Fruit fly (Drosophila melanogaster) whole organism, embryonic: ENCODE measurements around the gene CG31287.
A peak's percentile ranks its signal among the peaks of the same experiment; 100 is the strongest.

ENCODE experiments used
- B-H2 ChIP-seq: fragments of 200-800 bp; sonication (Bioruptor generic); optimal IDR thresholded peaks from 2 replicates; lab custom pipeline; 2018; ENCODE audit warnings: missing biosample characterization, mild to moderate bottlenecking, missing genetic modification characterization
- CG11723 ChIP-seq: fragments of 200-800 bp; sonication (Bioruptor generic); optimal IDR thresholded peaks from 2 replicates; lab custom pipeline; 2017; ENCODE audit warnings: missing biosample characterization, mild to moderate bottlenecking, missing genetic modification characterization
- CG12219 ChIP-seq: fragments of 200-800 bp; sonication (Bioruptor generic); optimal IDR thresholded peaks from 3 replicates; lab custom pipeline; 2018; ENCODE audit warnings: missing biosample characterization, mild to moderate bottlenecking, missing genetic modification characterization
- CG15514 ChIP-seq: fragments of 200-800 bp; sonication (Bioruptor generic); optimal IDR thresholded peaks from 3 replicates; lab custom pipeline; 2017; ENCODE audit warnings: missing biosample characterization, missing genetic modification characterization, mild to moderate bottlenecking, moderate library complexity, missing genetic modification reagents
- CG16779 ChIP-seq: fragments of 200-800 bp; sonication (Bioruptor generic); IDR thresholded peaks from 2 replicates; pipeline ENCODE4 v1.3.6; 2022; ENCODE audit warnings: missing biosample characterization, missing genetic modification characterization
- CG17328 ChIP-seq: fragments of 200-800 bp; sonication (Bioruptor generic); IDR thresholded peaks from 2 replicates; pipeline ENCODE4 v1.3.6; 2022; ENCODE audit warnings: missing biosample characterization, missing genetic modification characterization
- CG18599 ChIP-seq: fragments of 200-800 bp; sonication (Bioruptor generic); optimal IDR thresholded peaks from 3 replicates; lab custom pipeline; 2017; ENCODE audit warnings: missing biosample characterization, missing genetic modification characterization, mild to moderate bottlenecking, moderate library complexity, missing genetic modification reagents
- CG2199 ChIP-seq: fragments of 200-800 bp; sonication (Bioruptor generic); IDR thresholded peaks from 3 replicates; pipeline ENCODE4 v1.3.6; 2022; ENCODE audit warnings: missing biosample characterization, missing genetic modification characterization
- CG3281 ChIP-seq: fragments of 200-800 bp; sonication (Bioruptor generic); optimal IDR thresholded peaks from 3 replicates; lab custom pipeline; 2017; ENCODE audit warnings: missing biosample characterization, mild to moderate bottlenecking, missing genetic modification characterization
- CG4424 ChIP-seq: fragments of 200-800 bp; sonication (Bioruptor generic); optimal IDR thresholded peaks from 3 replicates; lab custom pipeline; 2016; ENCODE audit warnings: missing biosample characterization, missing genetic modification characterization
- CG7786 ChIP-seq: fragments of 200-800 bp; sonication (Bioruptor generic); optimal IDR thresholded peaks from 2 replicates; lab custom pipeline; 2016; ENCODE audit warnings: missing biosample characterization, missing genetic modification characterization
- CG8089 ChIP-seq: fragments of 200-800 bp; sonication (Bioruptor generic); optimal IDR thresholded peaks from 3 replicates; lab custom pipeline; 2016; ENCODE audit warnings: missing biosample characterization, missing genetic modification characterization
- CHES-1-like ChIP-seq: fragments of 200-800 bp; sonication (Bioruptor generic); optimal IDR thresholded peaks from 2 replicates; lab custom pipeline; 2016; ENCODE audit warnings: missing biosample characterization, missing genetic modification characterization
- CrebB ChIP-seq: fragments of 200-800 bp; sonication (Bioruptor generic); optimal IDR thresholded peaks from 3 replicates; lab custom pipeline; 2018; ENCODE audit warnings: missing biosample characterization, mild to moderate bottlenecking, missing genetic modification characterization
- Dbx ChIP-seq: fragments of 200-800 bp; sonication (Bioruptor generic); IDR thresholded peaks from 3 replicates; pipeline ENCODE4 v1.3.6; 2022; ENCODE audit warnings: missing biosample characterization, missing genetic modification characterization
- HLH3B ChIP-seq: fragments of 200-800 bp; sonication (Bioruptor generic); IDR thresholded peaks from 2 replicates; pipeline ENCODE4 v1.3.6; 2022; ENCODE audit warnings: missing biosample characterization, missing genetic modification characterization
- Hand ChIP-seq: fragments of 200-800 bp; sonication (Bioruptor generic); optimal IDR thresholded peaks from 2 replicates; lab custom pipeline; 2017; ENCODE audit warnings: mild to moderate bottlenecking, missing biosample characterization, missing genetic modification reagents, missing genetic modification characterization
- Jarid2 ChIP-seq: fragments of 200-800 bp; sonication (Bioruptor generic); optimal IDR thresholded peaks from 3 replicates; lab custom pipeline; 2017; ENCODE audit warnings: mild to moderate bottlenecking, missing biosample characterization, missing genetic modification reagents, missing genetic modification characterization
- MTF-1 ChIP-seq: fragments of 200-800 bp; sonication (Bioruptor generic); optimal IDR thresholded peaks from 2 replicates; lab custom pipeline; 2018; ENCODE audit warnings: missing biosample characterization, mild to moderate bottlenecking, missing genetic modification characterization, borderline replicate concordance
- Med ChIP-seq: fragments of 200-800 bp; sonication (Bioruptor generic); peaks from one replicate; lab custom pipeline; 2016; ENCODE audit warnings: missing biosample characterization, missing genetic modification characterization, mild to moderate bottlenecking, inconsistent platforms, moderate library complexity
- NFAT ChIP-seq: fragments of 200-800 bp; sonication (Bioruptor generic); IDR thresholded peaks from 2 replicates; pipeline ENCODE4 v1.3.6; 2022; ENCODE audit warnings: missing biosample characterization, missing genetic modification characterization
- Opbp ChIP-seq: fragments of 200-800 bp; sonication (Bioruptor generic); IDR thresholded peaks from 3 replicates; pipeline ENCODE4 v1.3.6; 2022; ENCODE audit warnings: missing biosample characterization, missing genetic modification characterization; ENCODE audit not compliant: partially characterized antibody
- Ptx1 ChIP-seq: fragments of 200-800 bp; sonication (Bioruptor generic); IDR thresholded peaks from 2 replicates; pipeline ENCODE4 v1.3.6; 2022; ENCODE audit warnings: missing biosample characterization, missing genetic modification characterization
- bab2 ChIP-seq: fragments of 200-800 bp; sonication (Bioruptor generic); optimal IDR thresholded peaks from 2 replicates; lab custom pipeline; 2016; ENCODE audit warnings: missing biosample characterization, missing genetic modification characterization
- emc ChIP-seq: fragments of 200-800 bp; sonication (Bioruptor generic); optimal IDR thresholded peaks from 2 replicates; lab custom pipeline; 2016; ENCODE audit warnings: missing biosample characterization, missing genetic modification characterization
- fd64A ChIP-seq: fragments of 200-800 bp; sonication (Bioruptor generic); optimal IDR thresholded peaks from 3 replicates; lab custom pipeline; 2018; ENCODE audit warnings: missing biosample characterization, mild to moderate bottlenecking, missing genetic modification characterization
- gce ChIP-seq: fragments of 200-800 bp; sonication (Bioruptor generic); IDR thresholded peaks from 3 replicates; pipeline ENCODE4 v1.3.6; 2022; ENCODE audit warnings: missing biosample characterization, missing genetic modification characterization
- gcm ChIP-seq: fragments of 200-800 bp; sonication (Bioruptor generic); optimal IDR thresholded peaks from 2 replicates; lab custom pipeline; 2019; ENCODE audit warnings: missing biosample characterization, mild to moderate bottlenecking, missing genetic modification characterization, moderate library complexity
- ham ChIP-seq: fragments of 200-800 bp; sonication (Bioruptor generic); IDR thresholded peaks from 2 replicates; pipeline ENCODE4 v1.3.6; 2022; ENCODE audit warnings: missing biosample characterization, missing genetic modification characterization
- hkb ChIP-seq, 2 experiments: fragments of 200-800 bp in 1 of 2; fragments of >200 bp in 1 of 2; sonication (Bioruptor generic) in 1 of 2; IDR thresholded peaks in 1 of 2; optimal IDR thresholded peaks in 1 of 2; 2 replicates each; pipeline versions ENCODE4 v1.3.6 to Lab custom; 2017 to 2022; ENCODE audit warnings: missing biosample characterization in 1 of 2, missing genetic modification characterization in 1 of 2
- jigr1 ChIP-seq: fragments of 200-800 bp; sonication (Bioruptor generic); IDR thresholded peaks from 3 replicates; pipeline ENCODE4 v1.3.6; 2022; ENCODE audit warnings: missing biosample characterization, missing genetic modification characterization
- lola ChIP-seq, 3 experiments: fragments of >200 bp in 2 of 3; fragments of 200-800 bp in 1 of 3; sonication (Bioruptor generic) in 1 of 3; optimal IDR thresholded peaks; 2 replicates each; lab custom pipeline; 2017 to 2019; ENCODE audit warnings: missing biosample characterization in 3 of 3, missing genetic modification characterization in 3 of 3, mild to moderate bottlenecking in 1 of 3, moderate library complexity in 1 of 3
- lov ChIP-seq, 2 experiments: fragments of 200-800 bp in 1 of 2; fragments of >200 bp in 1 of 2; sonication (Bioruptor generic) in 1 of 2; IDR thresholded peaks in 1 of 2; optimal IDR thresholded peaks in 1 of 2; 2 replicates in 1 of 2; 3 replicates in 1 of 2; pipeline versions ENCODE4 v1.3.6 to Lab custom; 2017 to 2022; ENCODE audit warnings: missing biosample characterization in 1 of 2, missing genetic modification characterization in 1 of 2
- nmo ChIP-seq: fragments of 200-800 bp; sonication (Bioruptor generic); optimal IDR thresholded peaks from 2 replicates; lab custom pipeline; 2018; ENCODE audit warnings: missing biosample characterization, mild to moderate bottlenecking, missing genetic modification characterization, moderate library complexity
- salm ChIP-seq: fragments of 200-800 bp; sonication (Bioruptor generic); optimal IDR thresholded peaks from 2 replicates; lab custom pipeline; 2018; ENCODE audit warnings: missing biosample characterization, mild to moderate bottlenecking, missing genetic modification characterization
- seq ChIP-seq: fragments of 200-800 bp; sonication (Bioruptor generic); IDR thresholded peaks from 2 replicates; pipeline ENCODE4 v1.3.6; 2022; ENCODE audit warnings: missing biosample characterization, missing genetic modification characterization
- stc ChIP-seq: fragments of 200-800 bp; sonication (Bioruptor generic); IDR thresholded peaks from 2 replicates; pipeline ENCODE4 v1.3.6; 2022; ENCODE audit warnings: missing biosample characterization, missing genetic modification characterization
- tgo ChIP-seq: fragments of 200-800 bp; sonication (Bioruptor generic); IDR thresholded peaks from 3 replicates; pipeline ENCODE4 v1.3.6; 2022; ENCODE audit warnings: missing biosample characterization, missing genetic modification characterization
- tio ChIP-seq: fragments of 200-800 bp; sonication (Bioruptor generic); optimal IDR thresholded peaks from 2 replicates; lab custom pipeline; 2017; ENCODE audit warnings: missing biosample characterization, missing genetic modification characterization, inconsistent platforms
- tup ChIP-seq: fragments of 200-800 bp; sonication (Bioruptor generic); optimal IDR thresholded peaks from 2 replicates; lab custom pipeline; 2016; ENCODE audit warnings: missing biosample characterization, mild to moderate bottlenecking, missing genetic modification characterization, moderate library complexity
- tx ChIP-seq: fragments of 200-800 bp; sonication (Bioruptor generic); optimal IDR thresholded peaks from 2 replicates; lab custom pipeline; 2016; ENCODE audit warnings: missing biosample characterization, missing genetic modification characterization
- unc-4 ChIP-seq: fragments of 200-800 bp; sonication (Bioruptor generic); IDR thresholded peaks from 2 replicates; pipeline ENCODE4 v1.3.6; 2022; ENCODE audit warnings: missing biosample characterization, missing genetic modification characterization; ENCODE audit not compliant: partially characterized antibody
- vnd ChIP-seq: fragments of 200-800 bp; sonication (Bioruptor generic); IDR thresholded peaks from 3 replicates; pipeline ENCODE4 v1.3.6; 2022; ENCODE audit warnings: missing biosample characterization, missing genetic modification characterization; ENCODE audit not compliant: partially characterized antibody
- vvl ChIP-seq: fragments of 200-800 bp; sonication (Bioruptor generic); IDR thresholded peaks from 2 replicates; pipeline ENCODE4 v1.3.6; 2022; ENCODE audit warnings: missing biosample characterization, missing genetic modification characterization
- wek ChIP-seq: fragments of 200-800 bp; sonication (Bioruptor generic); optimal IDR thresholded peaks from 3 replicates; lab custom pipeline; 2018; ENCODE audit warnings: missing biosample characterization, mild to moderate bottlenecking, missing genetic modification characterization, moderate library complexity
- z ChIP-seq: fragments of 200-800 bp; sonication (Bioruptor generic); IDR thresholded peaks from 3 replicates; pipeline ENCODE4 v1.3.6; 2022; ENCODE audit warnings: missing biosample characterization, missing genetic modification characterization
- zfh1 ChIP-seq: fragments of 200-800 bp; sonication (Bioruptor generic); IDR thresholded peaks from 3 replicates; pipeline ENCODE4 v1.3.6; 2022; ENCODE audit warnings: missing biosample characterization, missing genetic modification characterization

Gene CG31287

dm6 chr3R:16205155-16205778, 2.1 kb downstream of the CG31287 start, which contains the start of gene mtSSB (continued):
- TF ChIP-seq CG12219 (GFP tag; lab: Kevin White, UChicago) (peak; percentile 65), vnd (peak; percentile 99), Hand (GFP tag; lab: Kevin White, UChicago) (no peak), tio (peak; percentile 66), NFAT (GFP tag; lab: Robert Waterston, UW) (peak; percentile 99), CG17328 (peak; percentile 93), gcm (GFP tag; lab: Kevin White, UChicago) (peak; percentile 60), tx (GFP tag; lab: Kevin White, UChicago) (peak; percentile 77), z (GFP tag; lab: Robert Waterston, UW) (peak; percentile 62; the same call in 1 of the 3 replicates), tgo (peak; percentile 88), emc (peak; percentile 56), Jarid2 (GFP tag; lab: Kevin White, UChicago) (peak; percentile 62), CG11723 (peak; percentile 51)

DNA sequence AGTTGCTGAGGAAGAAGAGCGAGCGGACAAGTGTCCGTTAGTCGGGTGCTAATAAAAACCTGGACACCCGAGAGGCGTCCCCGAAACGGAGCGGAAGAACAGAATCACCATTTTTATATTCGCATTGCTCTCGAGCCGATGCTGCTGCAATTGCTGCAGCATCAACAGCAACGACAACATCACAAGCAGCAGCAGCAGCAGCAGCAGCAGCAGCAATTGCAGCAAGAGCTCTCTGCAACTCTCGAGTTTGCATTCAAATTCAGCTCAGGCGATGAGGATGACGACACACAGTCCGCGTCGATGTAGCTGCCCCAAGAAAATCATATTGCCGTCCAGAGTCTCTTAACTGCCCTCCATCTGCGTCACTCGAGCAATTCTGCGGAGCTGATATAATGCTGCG, 3.0 kb downstream of the CG31287 start:
- no peak for TF ChIP-seq salm (tag; lab: Kevin White, UChicago)
- TF ChIP-seq CG18599 (GFP tag; lab: Kevin White, UChicago): no peak
- peak; percentile 19 for TF ChIP-seq CG7786
- no peak for TF ChIP-seq CHES-1-like
- no peak for TF ChIP-seq tup (GFP tag; lab: Kevin White, UChicago)
- TF ChIP-seq lola (GFP tag; optimal IDR thresholded peaks at IDR 0.05; lab: Kevin White, UChicago): peak in 1 of 3 experiments; percentile 55
- TF ChIP-seq CG4424: no peak
- peak; percentile 90 for TF ChIP-seq CG2199 (GFP tag; lab: Robert Waterston, UW)
- no peak for TF ChIP-seq nmo (GFP tag; lab: Kevin White, UChicago)
- no peak for TF ChIP-seq MTF-1 (GFP tag; lab: Kevin White, UChicago)
- peak; percentile 49 for TF ChIP-seq fd64A (GFP tag; lab: Kevin White, UChicago)
- TF ChIP-seq emc: no peak
- TF ChIP-seq unc-4 (GFP tag; lab: Robert Waterston, UW): no peak
- no peak for TF ChIP-seq bab2
- TF ChIP-seq CG16779 (GFP tag; lab: Robert Waterston, UW): no peak
- TF ChIP-seq Dbx (GFP tag; lab: Robert Waterston, UW): 0 out of 3 replicates have a peak, but pooled peaks have one; percentile 32
- TF ChIP-seq stc (GFP tag; lab: Robert Waterston, UW): no peak
- TF ChIP-seq CrebB: peak; percentile 6
- TF ChIP-seq CG15514 (GFP tag; lab: Kevin White, UChicago): peak; percentile 20
- peak; percentile 35; the same call in 1 of the 2 replicates for TF ChIP-seq vvl (GFP tag; lab: Robert Waterston, UW)
- peak; percentile 26; the same call in 1 of the 2 replicates for TF ChIP-seq seq
- no peak for TF ChIP-seq CG8089 (GFP tag; lab: Kevin White, UChicago)
- 0 out of 3 replicates have a peak, but pooled peaks have one; percentile 22 for TF ChIP-seq gce (GFP tag; lab: Robert Waterston, UW)
- TF ChIP-seq zfh1: 0 out of 3 replicates have a peak, but pooled peaks have one; percentile 6
- TF ChIP-seq lov (optimal IDR thresholded peaks at IDR 0.05; lab: Kevin White, UChicago): no peak
- 0 out of 3 replicates have a peak, but pooled peaks have one; percentile 32 for TF ChIP-seq lov (GFP tag; IDR thresholded peaks at IDR 0.05; lab: Robert Waterston, UW)
- peak; percentile 33 for TF ChIP-seq wek (GFP tag; lab: Kevin White, UChicago)
- no peak for TF ChIP-seq Ptx1
- TF ChIP-seq jigr1: no peak
- TF ChIP-seq B-H2 (GFP tag; lab: Kevin White, UChicago): no peak
- TF ChIP-seq Opbp (GFP tag; lab: Robert Waterston, UW): 0 out of 3 replicates have a peak, but pooled peaks have one; percentile 8
- TF ChIP-seq ham: no peak
- no peak for TF ChIP-seq CG3281
- no peak for TF ChIP-seq hkb (optimal IDR thresholded peaks at IDR 0.05; lab: Kevin White, UChicago)
- TF ChIP-seq hkb (GFP tag; IDR thresholded peaks at IDR 0.05; lab: Robert Waterston, UW): peak; percentile 42
- TF ChIP-seq Med (GFP tag; lab: Kevin White, UChicago): peak; percentile 60
- peak; percentile 26; the same call in 1 of the 2 replicates for TF ChIP-seq HLH3B
